Fruit fly (Drosophila melanogaster) whole organism, pupa: ENCODE data around the gene yellow-e2.

Experiments
- CG10348 ChIP-seq: fragments of 200-800 bp; sonication (Bioruptor generic); IDR thresholded peaks from 2 replicates; pipeline ENCODE4 v1.3.6; 2022; ENCODE audit warnings: missing biosample characterization, missing genetic modification characterization
- CG12605 ChIP-seq: fragments of 200-800 bp; sonication (Bioruptor generic); IDR thresholded peaks from 2 replicates; pipeline ENCODE4 v1.3.6; 2022; ENCODE audit warnings: missing biosample characterization, missing genetic modification characterization
- CG13204 ChIP-seq: fragments of 200-800 bp; sonication (Bioruptor generic); optimal IDR thresholded peaks from 2 replicates; lab custom pipeline; 2018; ENCODE audit warnings: missing biosample characterization, mild to moderate bottlenecking, missing genetic modification characterization, moderate library complexity
- CG14655 ChIP-seq: fragments of 200-800 bp; sonication (Bioruptor generic); optimal IDR thresholded peaks from 3 replicates; lab custom pipeline; 2017; ENCODE audit warnings: mild to moderate bottlenecking, missing biosample characterization, missing genetic modification reagents, missing genetic modification characterization
- CG15710 ChIP-seq: fragments of 200-800 bp; sonication (Bioruptor generic); optimal IDR thresholded peaks from 2 replicates; lab custom pipeline; 2018; ENCODE audit warnings: missing biosample characterization, mild to moderate bottlenecking, missing genetic modification characterization, moderate library complexity
- CG17806 ChIP-seq: fragments of 200-800 bp; sonication (Bioruptor generic); optimal IDR thresholded peaks from 2 replicates; lab custom pipeline; 2018; ENCODE audit warnings: missing biosample characterization, mild to moderate bottlenecking, missing genetic modification characterization, moderate library complexity
- CG32121 ChIP-seq: fragments of 200-800 bp; sonication (Bioruptor generic); IDR thresholded peaks from 2 replicates; pipeline ENCODE4 v1.3.6; 2022; ENCODE audit warnings: missing biosample characterization, missing genetic modification characterization
- CG34367 ChIP-seq: fragments of 200-800 bp; sonication (Bioruptor generic); optimal IDR thresholded peaks from 2 replicates; lab custom pipeline; 2018; ENCODE audit warnings: missing biosample characterization, mild to moderate bottlenecking, missing genetic modification characterization
- CG4496 ChIP-seq: fragments of 200-800 bp; sonication (Bioruptor generic); IDR thresholded peaks from 3 replicates; pipeline ENCODE4 v1.3.6; 2022; ENCODE audit warnings: missing biosample characterization, missing genetic modification characterization
- CG8159 ChIP-seq: fragments of 200-800 bp; sonication (Bioruptor generic); optimal IDR thresholded peaks from 3 replicates; lab custom pipeline; 2018; ENCODE audit warnings: missing biosample characterization, mild to moderate bottlenecking, missing genetic modification characterization, moderate library complexity
- CG8301 ChIP-seq: fragments of 200-800 bp; sonication (Bioruptor generic); optimal IDR thresholded peaks from 2 replicates; lab custom pipeline; 2018; ENCODE audit warnings: missing biosample characterization, mild to moderate bottlenecking, missing genetic modification characterization
- CG9948 ChIP-seq: fragments of 200-800 bp; sonication (Bioruptor generic); optimal IDR thresholded peaks from 2 replicates; lab custom pipeline; 2018; ENCODE audit warnings: missing biosample characterization, mild to moderate bottlenecking, missing genetic modification characterization, moderate library complexity
- D1 ChIP-seq: fragments of 200-800 bp; sonication (Bioruptor generic); optimal IDR thresholded peaks from 2 replicates; lab custom pipeline; 2018; ENCODE audit warnings: missing biosample characterization, mild to moderate bottlenecking, missing genetic modification characterization, moderate library complexity
- EcR ChIP-seq: fragments of 200-800 bp; sonication (Bioruptor generic); optimal IDR thresholded peaks from 3 replicates; lab custom pipeline; 2019; ENCODE audit warnings: missing biosample characterization, missing genetic modification characterization, mild to moderate bottlenecking, moderate library complexity, missing genetic modification reagents
- Ets98B ChIP-seq: fragments of 200-800 bp; sonication (Bioruptor generic); IDR thresholded peaks from 2 replicates; pipeline ENCODE4 v1.3.6; 2022; ENCODE audit warnings: missing biosample characterization, missing genetic modification characterization
- Pif1A ChIP-seq: fragments of 200-800 bp; sonication (Bioruptor generic); optimal IDR thresholded peaks from 3 replicates; lab custom pipeline; 2016; ENCODE audit warnings: missing biosample characterization, missing genetic modification characterization
- Pif1B ChIP-seq: fragments of 200-800 bp; sonication (Bioruptor generic); optimal IDR thresholded peaks from 3 replicates; lab custom pipeline; 2016; ENCODE audit warnings: missing biosample characterization, missing genetic modification characterization
- Snoo ChIP-seq: fragments of 200-800 bp; sonication (Bioruptor generic); optimal IDR thresholded peaks from 3 replicates; lab custom pipeline; 2017; ENCODE audit warnings: missing biosample characterization, mild to moderate bottlenecking, missing genetic modification characterization, inconsistent platforms
- fd96Ca ChIP-seq: fragments of 200-800 bp; sonication (Bioruptor generic); IDR thresholded peaks from 3 replicates; pipeline ENCODE4 v1.3.6; 2022; ENCODE audit warnings: missing biosample characterization, missing genetic modification characterization
- gl ChIP-seq: fragments of 200-800 bp; sonication (Bioruptor generic); optimal IDR thresholded peaks from 2 replicates; lab custom pipeline; 2018; ENCODE audit warnings: missing biosample characterization, mild to moderate bottlenecking, missing genetic modification characterization
- rn ChIP-seq: fragments of 200-800 bp; sonication (Bioruptor generic); IDR thresholded peaks from 2 replicates; pipeline ENCODE4 v1.3.6; 2022; ENCODE audit warnings: missing biosample characterization, missing genetic modification characterization

yellow-e2 gene

DNA sequence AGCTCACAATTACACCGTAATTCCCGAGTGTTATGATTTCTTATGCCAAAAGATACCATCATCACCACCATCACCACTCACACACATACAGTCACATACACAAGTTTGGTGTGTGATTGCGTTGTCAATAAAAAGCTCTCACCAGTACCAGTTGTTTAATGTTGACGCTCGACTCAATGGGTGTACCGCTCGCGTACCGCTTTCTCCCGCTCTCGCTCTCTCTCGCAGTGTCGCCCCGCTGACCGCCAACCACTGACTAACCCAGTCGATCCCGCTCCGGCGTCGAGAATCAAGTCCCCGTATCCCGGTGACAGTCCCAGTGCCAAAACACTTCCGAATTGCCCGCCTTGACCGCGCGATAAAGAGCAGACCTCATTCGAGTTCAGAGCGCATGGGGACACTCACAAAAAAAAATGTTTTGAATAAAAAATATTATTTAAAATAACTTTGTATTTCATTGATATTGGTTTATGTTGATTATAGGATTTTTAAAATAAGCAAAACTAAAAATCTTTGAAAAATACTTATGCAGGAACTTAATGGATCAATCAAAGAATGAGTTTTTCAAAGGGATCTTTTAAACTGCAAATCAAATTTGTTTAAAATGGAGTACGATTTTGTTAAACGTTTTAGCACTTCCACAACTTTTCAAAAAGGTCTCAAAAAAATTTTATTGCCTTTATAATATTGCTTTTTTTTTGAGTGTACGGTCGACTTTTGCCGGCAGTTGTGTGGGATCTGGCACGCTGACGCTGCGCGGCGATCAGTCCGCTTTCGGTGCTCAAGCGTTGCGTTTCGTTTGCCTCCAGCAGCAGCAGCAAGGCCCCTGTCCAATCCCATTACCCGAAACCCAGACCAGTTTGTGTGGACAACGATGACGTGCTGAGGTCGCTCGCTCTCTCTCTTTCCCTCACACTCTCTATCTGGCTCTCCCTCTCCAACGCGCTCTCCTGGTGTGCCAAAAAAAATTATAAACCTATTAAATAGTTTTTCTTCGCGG is 42.3 kb downstream of the yellow-e2 start, which contains the start of gene Dic1:
Dic1 (plus strand) TSS at position 764 of the 1,000 bp plus-strand sequence.
- TF ChIP-seq CG34367 (peak; percentile 89), Snoo (tag; lab: Kevin White, UChicago) (peak; percentile 97), rn (GFP tag; lab: Robert Waterston, UW) (peak; percentile 85), gl (tag; lab: Kevin White, UChicago) (peak; percentile 51), Ets98B (GFP tag; lab: Robert Waterston, UW) (peak; percentile 90), EcR (peak; percentile 39), fd96Ca (GFP tag; lab: Robert Waterston, UW) (peak; percentile 83), CG10348 (peak; percentile 56; the same call in 1 of the 2 replicates), CG8159 (tag; lab: Kevin White, UChicago) (peak; percentile 98), CG14655 (GFP tag; lab: Kevin White, UChicago) (peak; percentile 98), CG9948 (tag; lab: Kevin White, UChicago) (peak; percentile 94), Pif1B (GFP tag; lab: Kevin White, UChicago) (peak; percentile 93), CG4496 (peak; percentile 91), CG32121 (GFP tag; lab: Robert Waterston, UW) (peak; percentile 94), Pif1A (GFP tag; lab: Kevin White, UChicago) (peak; percentile 94), D1 (peak; percentile 98), CG12605 (GFP tag; lab: Robert Waterston, UW) (peak; percentile 85), CG13204 (GFP tag; lab: Kevin White, UChicago) (peak; percentile 94), CG17806 (peak; percentile 96), CG8301 (tag; lab: Kevin White, UChicago) (peak; percentile 98), CG15710 (tag; lab: Kevin White, UChicago) (peak; percentile 95)
- TF ChIP-seq, all 21 proteins: peak for 21

DNA sequence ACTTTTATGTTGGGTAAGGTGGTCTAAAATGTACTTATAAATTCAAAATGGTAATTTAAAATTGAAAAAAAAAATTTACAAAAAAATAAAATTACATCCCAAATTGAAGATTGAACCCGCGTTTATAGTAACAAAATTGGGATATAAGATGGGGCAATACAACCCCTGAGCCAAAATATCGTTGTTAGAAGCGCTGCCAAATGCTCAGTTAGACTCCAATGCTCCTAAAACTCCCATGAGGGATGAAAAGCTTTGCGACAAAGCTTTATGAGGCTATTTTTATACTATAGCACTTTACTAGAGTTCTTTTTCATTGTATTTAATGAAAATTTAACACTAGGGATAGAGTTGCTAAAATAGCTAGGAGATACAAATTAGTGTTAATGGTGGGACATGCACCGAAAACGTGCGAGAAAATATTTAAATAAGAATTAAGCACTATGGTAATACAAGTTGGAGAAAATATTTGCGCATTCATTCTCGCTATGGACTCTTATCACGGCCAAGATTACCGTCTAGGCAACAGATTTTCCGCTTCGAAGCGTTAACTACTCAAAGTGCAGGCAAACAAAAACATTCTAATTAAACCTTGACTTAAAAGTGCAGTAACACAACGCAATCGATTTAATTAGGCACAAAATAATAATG is 43.3 kb downstream of the yellow-e2 start:
- no peak for TF ChIP-seq fd96Ca (GFP tag; lab: Robert Waterston, UW)
- no peak for TF ChIP-seq Snoo (tag; lab: Kevin White, UChicago)
- no peak for TF ChIP-seq D1
- no peak for TF ChIP-seq CG32121 (GFP tag; lab: Robert Waterston, UW)
- TF ChIP-seq gl (tag; lab: Kevin White, UChicago): no peak
- TF ChIP-seq Ets98B (GFP tag; lab: Robert Waterston, UW): no peak
- no peak for TF ChIP-seq CG17806
- TF ChIP-seq CG14655 (GFP tag; lab: Kevin White, UChicago): no peak
- TF ChIP-seq CG15710 (tag; lab: Kevin White, UChicago): no peak
- TF ChIP-seq CG8159 (tag; lab: Kevin White, UChicago): no peak
- no peak for TF ChIP-seq CG10348
- TF ChIP-seq CG34367: no peak
- TF ChIP-seq EcR: no peak
- TF ChIP-seq CG9948 (tag; lab: Kevin White, UChicago): no peak
- TF ChIP-seq rn (GFP tag; lab: Robert Waterston, UW): no peak
- no peak for TF ChIP-seq CG8301 (tag; lab: Kevin White, UChicago)
- TF ChIP-seq, all 21 proteins: peak for 0

DNA sequence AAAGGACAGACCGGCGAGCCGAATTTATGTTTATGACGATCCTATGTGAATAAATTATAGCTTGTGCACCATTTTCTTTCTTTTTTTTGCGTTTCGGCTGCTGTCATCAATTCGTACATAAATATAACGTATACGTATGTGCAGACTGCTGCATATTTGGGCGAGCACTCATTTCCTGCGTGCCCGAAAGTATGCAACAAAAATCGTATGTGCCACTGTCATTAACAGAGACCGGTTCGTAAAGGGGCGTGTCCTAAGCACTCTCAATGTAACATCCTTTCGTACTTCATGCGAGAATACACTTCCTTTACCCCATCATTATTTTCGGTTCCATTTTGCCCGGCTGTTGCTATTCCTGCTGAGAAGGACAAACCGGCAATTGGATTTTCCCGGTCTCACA is 46.7 kb downstream of the yellow-e2 start:
- TF ChIP-seq CG10348 (no peak), CG4496 (peak; percentile 78), Ets98B (GFP tag; lab: Robert Waterston, UW) (no peak), Pif1A (GFP tag; lab: Kevin White, UChicago) (peak; percentile 30), CG12605 (GFP tag; lab: Robert Waterston, UW) (no peak), rn (GFP tag; lab: Robert Waterston, UW) (no peak), CG13204 (GFP tag; lab: Kevin White, UChicago) (no peak), D1 (peak; percentile 18)

DNA sequence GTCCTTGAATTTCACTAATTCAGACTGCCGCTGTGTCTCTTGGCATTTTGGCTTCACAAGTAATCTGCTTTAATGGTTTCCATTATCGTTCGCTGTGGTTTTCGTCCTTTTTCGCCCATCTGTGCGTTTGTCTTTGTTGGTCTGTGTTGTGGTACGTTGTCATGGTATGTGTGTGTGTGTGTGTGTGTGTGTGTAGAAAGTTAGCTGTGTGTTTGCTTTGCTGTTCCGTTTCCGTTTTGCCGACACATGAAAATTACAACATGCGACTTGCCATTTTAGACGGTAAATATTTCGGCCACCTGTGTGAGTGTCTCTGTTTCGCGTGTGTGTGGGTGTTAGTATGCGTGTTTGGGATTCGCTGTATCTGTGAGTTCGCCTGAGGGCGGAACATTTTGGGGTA is 49.8 kb downstream of the yellow-e2 start:
- TF ChIP-seq D1 (no peak), CG17806 (no peak)
